Fruit fly (Drosophila melanogaster) whole organism, prepupa: ENCODE data around the gene CG10513.

Experiments
- Blimp-1 ChIP-seq: fragments of 200-800 bp; sonication (Bioruptor generic); optimal IDR thresholded peaks from 3 replicates; lab custom pipeline; 2017; ENCODE audit warnings: missing biosample characterization, missing genetic modification characterization, mild to moderate bottlenecking, moderate library complexity, missing genetic modification reagents
- CG11294 ChIP-seq: fragments of 200-800 bp; sonication (Bioruptor generic); IDR thresholded peaks from 2 replicates; pipeline ENCODE4 v1.3.6; 2022; ENCODE audit warnings: missing biosample characterization, missing genetic modification characterization
- CG11762 ChIP-seq: fragments of 200-800 bp; sonication (Bioruptor generic); optimal IDR thresholded peaks from 3 replicates; lab custom pipeline; 2016; ENCODE audit warnings: missing biosample characterization, missing genetic modification characterization; ENCODE audit not compliant: insufficient read depth
- CG11902 ChIP-seq: fragments of 200-800 bp; sonication (Bioruptor generic); optimal IDR thresholded peaks from 3 replicates; lab custom pipeline; 2016; ENCODE audit warnings: missing biosample characterization, missing genetic modification characterization
- CG16779 ChIP-seq: fragments of 200-800 bp; sonication (Bioruptor generic); optimal IDR thresholded peaks from 3 replicates; lab custom pipeline; 2017; ENCODE audit warnings: missing biosample characterization, mild to moderate bottlenecking, missing genetic modification characterization
- CG31627 ChIP-seq: fragments of 200-800 bp; sonication (Bioruptor generic); optimal IDR thresholded peaks from 3 replicates; lab custom pipeline; 2016; ENCODE audit warnings: missing biosample characterization, missing genetic modification characterization
- CG34406 ChIP-seq: fragments of 200-800 bp; sonication (Bioruptor generic); optimal IDR thresholded peaks from 3 replicates; lab custom pipeline; 2016; ENCODE audit warnings: missing biosample characterization, missing genetic modification characterization
- CG6854 ChIP-seq: fragments of 200-800 bp; sonication (Bioruptor generic); optimal IDR thresholded peaks from 2 replicates; lab custom pipeline; 2017; ENCODE audit warnings: missing biosample characterization, mild to moderate bottlenecking, missing genetic modification characterization
- CG7368 ChIP-seq: fragments of 200-800 bp; sonication (Bioruptor generic); optimal IDR thresholded peaks from 3 replicates; lab custom pipeline; 2016; ENCODE audit warnings: missing biosample characterization, missing genetic modification characterization
- CG8119 ChIP-seq: fragments of 200-800 bp; sonication (Bioruptor generic); IDR thresholded peaks from 3 replicates; pipeline ENCODE4 v1.3.6; 2022; ENCODE audit warnings: missing biosample characterization, missing genetic modification characterization
- CG9139 ChIP-seq: fragments of 200-800 bp; sonication (Bioruptor generic); optimal IDR thresholded peaks from 3 replicates; lab custom pipeline; 2017; ENCODE audit warnings: missing biosample characterization, mild to moderate bottlenecking, missing genetic modification characterization
- Eip75B ChIP-seq: fragments of 200-800 bp; sonication (Bioruptor generic); optimal IDR thresholded peaks from 3 replicates; lab custom pipeline; 2016; ENCODE audit warnings: missing biosample characterization, missing genetic modification characterization
- Eip78C ChIP-seq: fragments of 200-800 bp; sonication (Bioruptor generic); peaks from one replicate; lab custom pipeline; 2016; ENCODE audit warnings: missing biosample characterization, missing genetic modification characterization
- Eip93F ChIP-seq: fragments of 200-800 bp; sonication (Bioruptor generic); optimal IDR thresholded peaks from 2 replicates; lab custom pipeline; 2016; ENCODE audit warnings: missing biosample characterization, mild to moderate bottlenecking, missing genetic modification characterization
- Ets21C ChIP-seq: fragments of 200-800 bp; sonication (Bioruptor generic); optimal IDR thresholded peaks from 3 replicates; lab custom pipeline; 2016; ENCODE audit warnings: missing biosample characterization, missing genetic modification characterization
- Gug ChIP-seq: fragments of 200-800 bp; sonication (Bioruptor generic); IDR thresholded peaks from 2 replicates; pipeline ENCODE4 v1.3.6; 2022; ENCODE audit warnings: missing biosample characterization, missing genetic modification characterization
- Hr38 ChIP-seq: sonication (Bioruptor generic); optimal IDR thresholded peaks from 2 replicates; lab custom pipeline; 2016; ENCODE audit warnings: missing biosample characterization, missing genetic modification characterization
- Hr39 ChIP-seq: fragments of 200-800 bp; sonication (Bioruptor generic); optimal IDR thresholded peaks from 2 replicates; lab custom pipeline; 2016; ENCODE audit warnings: missing biosample characterization, missing genetic modification characterization
- Hr4 ChIP-seq: fragments of 200-800 bp; sonication (Bioruptor generic); optimal IDR thresholded peaks from 3 replicates; lab custom pipeline; 2016; ENCODE audit warnings: missing biosample characterization, missing genetic modification characterization
- Lpt ChIP-seq: fragments of 200-800 bp; sonication (Bioruptor generic); optimal IDR thresholded peaks from 3 replicates; lab custom pipeline; 2016; ENCODE audit warnings: missing biosample characterization, missing genetic modification characterization
- Sox102F ChIP-seq: fragments of 200-800 bp; sonication (Bioruptor generic); optimal IDR thresholded peaks from 2 replicates; lab custom pipeline; 2016; ENCODE audit warnings: missing biosample characterization, mild to moderate bottlenecking, missing genetic modification characterization
- Sox15 ChIP-seq: fragments of 200-800 bp; sonication (Bioruptor generic); optimal IDR thresholded peaks from 3 replicates; lab custom pipeline; 2016; ENCODE audit warnings: missing biosample characterization, missing genetic modification characterization
- acj6 ChIP-seq: fragments of 200-800 bp; sonication (Bioruptor generic); optimal IDR thresholded peaks from 3 replicates; lab custom pipeline; 2016; ENCODE audit warnings: missing biosample characterization, missing genetic modification characterization
- cyc ChIP-seq: fragments of 200-800 bp; sonication (Bioruptor generic); optimal IDR thresholded peaks from 3 replicates; lab custom pipeline; 2016; ENCODE audit warnings: missing biosample characterization, missing genetic modification characterization
- fd59A ChIP-seq: fragments of 200-800 bp; sonication (Bioruptor generic); optimal IDR thresholded peaks from 2 replicates; lab custom pipeline; 2017; ENCODE audit warnings: missing biosample characterization, mild to moderate bottlenecking, missing genetic modification characterization, missing genetic modification reagents
- fkh ChIP-seq: fragments of 200-800 bp; sonication (Bioruptor generic); optimal IDR thresholded peaks from 3 replicates; lab custom pipeline; 2017; ENCODE audit warnings: missing biosample characterization, mild to moderate bottlenecking, missing genetic modification characterization, moderate library complexity
- lz ChIP-seq: fragments of 200-800 bp; sonication (Bioruptor generic); optimal IDR thresholded peaks from 3 replicates; lab custom pipeline; 2016; ENCODE audit warnings: missing biosample characterization, missing genetic modification characterization
- net ChIP-seq: fragments of 200-800 bp; sonication (Bioruptor generic); optimal IDR thresholded peaks from 3 replicates; lab custom pipeline; 2016; ENCODE audit warnings: missing biosample characterization, missing genetic modification characterization
- salr ChIP-seq, 2 experiments: fragments of 200-800 bp; sonication (Bioruptor generic); optimal IDR thresholded peaks; 3 replicates each; lab custom pipeline; 2016 to 2018; ENCODE audit warnings: missing biosample characterization in 2 of 2, missing genetic modification characterization in 2 of 2, mild to moderate bottlenecking in 1 of 2
- spab ChIP-seq: fragments of 200-800 bp; sonication (Bioruptor generic); optimal IDR thresholded peaks from 2 replicates; lab custom pipeline; 2017; ENCODE audit warnings: missing biosample characterization, mild to moderate bottlenecking, missing genetic modification characterization, missing genetic modification reagents
- topi ChIP-seq: fragments of 200-800 bp; sonication (Bioruptor generic); optimal IDR thresholded peaks from 3 replicates; lab custom pipeline; 2016; ENCODE audit warnings: missing biosample characterization, missing genetic modification characterization
- vri ChIP-seq: fragments of 200-800 bp; sonication (Bioruptor generic); optimal IDR thresholded peaks from 3 replicates; lab custom pipeline; 2016; ENCODE audit warnings: missing biosample characterization, mild to moderate bottlenecking, missing genetic modification characterization

CG10513 gene

dm6 chr3R:25316016-25316415 is 39.0 kb upstream of the CG10513 start, which contains the start of gene CG10559:
Gene CG10559 (minus strand): TSS chr3R:25316116.
- TF ChIP-seq Blimp-1 (GFP tag; lab: Kevin White, UChicago) (no peak), fkh (GFP tag; lab: Kevin White, UChicago) (peak; percentile 45), Lpt (no peak), CG31627 (GFP tag; lab: Kevin White, UChicago) (no peak)

dm6 chr3R:25313771-25314170 is 36.8 kb upstream of the CG10513 start, which contains the start of gene CG31087:
Gene CG31087 (minus strand): TSS chr3R:25313833.
- TF ChIP-seq topi = no peak
- TF ChIP-seq CG6854 = no peak
- peak; percentile 55 for TF ChIP-seq vri (GFP tag; lab: Kevin White, UChicago)
- no peak for TF ChIP-seq Eip93F (GFP tag; lab: Kevin White, UChicago)

- TF ChIP-seq fd59A (GFP tag; lab: Kevin White, UChicago) (no peak), CG11762 (GFP tag; lab: Kevin White, UChicago) (no peak), CG7368 (GFP tag; lab: Kevin White, UChicago) (no peak), CG11902 (no peak), CG11294 (GFP tag; lab: Robert Waterston, UW) (no peak), Hr39 (GFP tag; lab: Kevin White, UChicago) (no peak), CG8119 (GFP tag; lab: Robert Waterston, UW) (no peak)
Measured at dm6 chr3R:25312583-25312982, 35.6 kb upstream of the CG10513 start.

dm6 chr3R:25310843-25311242 is 33.8 kb upstream of the CG10513 start, which contains the start of gene CG31099:
Gene CG31099 (minus strand): TSS chr3R:25310943.
- TF ChIP-seq lz (GFP tag; lab: Kevin White, UChicago) (no peak), Eip75B (GFP tag; lab: Kevin White, UChicago) (no peak), Eip78C (GFP tag; lab: Kevin White, UChicago) (no peak), spab (GFP tag; lab: Kevin White, UChicago) (no peak), Sox15 (GFP tag; lab: Kevin White, UChicago) (no peak), Hr38 (GFP tag; lab: Kevin White, UChicago) (no peak), CG9139 (GFP tag; lab: Kevin White, UChicago) (no peak), acj6 (GFP tag; lab: Kevin White, UChicago) (no peak), Lpt (no peak)

dm6 chr3R:25309175-25309574 is 32.2 kb upstream of the CG10513 start:
- TF ChIP-seq topi = no peak
- no peak for TF ChIP-seq salr (GFP tag; optimal IDR thresholded peaks at IDR 0.05; lab: Kevin White, UChicago)
- no peak for TF ChIP-seq Hr39 (GFP tag; lab: Kevin White, UChicago)
- TF ChIP-seq CG11902 = no peak
- no peak for TF ChIP-seq Hr38 (GFP tag; lab: Kevin White, UChicago)
- TF ChIP-seq vri (GFP tag; lab: Kevin White, UChicago) = peak; percentile 9
- no peak for TF ChIP-seq Hr4

dm6 chr3R:25308228-25308627 is 31.2 kb upstream of the CG10513 start, which contains the start of gene CG10550:
Gene CG10550 (minus strand): TSS chr3R:25308391.
- TF ChIP-seq net (GFP tag; lab: Kevin White, UChicago) (no peak), Sox102F (GFP tag; lab: Kevin White, UChicago) (no peak), CG34406 (GFP tag; lab: Kevin White, UChicago) (no peak), CG31627 (GFP tag; lab: Kevin White, UChicago) (no peak), cyc (GFP tag; lab: Kevin White, UChicago) (no peak), Gug (GFP tag; lab: Robert Waterston, UW) (no peak), Hr39 (GFP tag; lab: Kevin White, UChicago) (no peak), CG11294 (GFP tag; lab: Robert Waterston, UW) (no peak), CG16779 (no peak), Ets21C (GFP tag; lab: Kevin White, UChicago) (no peak), Lpt (no peak)
